Fruit fly (Drosophila melanogaster) Kc167 (cell line): ENCODE measurements around the gene BNIP3.

Experiments used
- Sin3A ChIP-seq: fragments of >200 bp; optimal IDR thresholded peaks from 2 replicates; lab custom pipeline; 2018; ENCODE audit warnings: missing external identifiers
- insv ChIP-seq: fragments of >200 bp; optimal IDR thresholded peaks from 3 replicates; lab custom pipeline; 2018; ENCODE audit warnings: missing external identifiers
- psq ChIP-seq: fragments of >200 bp; optimal IDR thresholded peaks from 2 replicates; lab custom pipeline; 2017; ENCODE audit warnings: missing external identifiers

dm6 chr3L:20509121-20509934 lies 9.9 kb downstream of the BNIP3 start:
- TF ChIP-seq Sin3A = no peak
- no peak for TF ChIP-seq psq (lab: Kevin White, UChicago)
- no peak for TF ChIP-seq insv (lab: Kevin White, UChicago)
